Worm (Caenorhabditis elegans) whole organism, L2 larva: ENCODE results near the gene C34D4.4.

Experiments used
- C34F6.9 ChIP-seq: fragments of 150-350 bp; optimal IDR thresholded peaks from 2 replicates; lab custom pipeline; 2014; ENCODE audit warnings: missing biosample characterization, missing genetic modification characterization
- F13H6.1 ChIP-seq: sonication (generic microtip); optimal IDR thresholded peaks from 2 replicates; lab custom pipeline; 2016; ENCODE audit warnings: missing genetic modification characterization, missing compliant biosample characterization
- R02D3.7 ChIP-seq: fragments of 150-350 bp; optimal IDR thresholded peaks from 2 replicates; lab custom pipeline; 2014; ENCODE audit warnings: missing biosample characterization, missing genetic modification characterization
- Y55F3AM.14 ChIP-seq: fragments of 200-800 bp; sonication (Bioruptor generic); optimal IDR thresholded peaks from 2 replicates; lab custom pipeline; 2018; ENCODE audit warnings: mild to moderate bottlenecking, missing genetic modification characterization, missing compliant biosample characterization
- ZK546.5 ChIP-seq: sonication (generic microtip); optimal IDR thresholded peaks from 2 replicates; lab custom pipeline; 2017; ENCODE audit warnings: missing biosample characterization, missing genetic modification characterization
- alr-1 ChIP-seq: fragments of 150-350 bp; optimal IDR thresholded peaks from 2 replicates; lab custom pipeline; 2014; ENCODE audit warnings: missing biosample characterization, missing genetic modification characterization
- aly-2 ChIP-seq: fragments of 150-350 bp; optimal IDR thresholded peaks from 2 replicates; lab custom pipeline; 2014; ENCODE audit warnings: missing biosample characterization, missing genetic modification characterization
- ama-1 ChIP-seq: fragments of 150-350 bp; optimal IDR thresholded peaks from 2 replicates; lab custom pipeline; 2018; ENCODE audit warnings: inconsistent platforms
- blmp-1 ChIP-seq: sonication (generic microtip); optimal IDR thresholded peaks from 2 replicates; lab custom pipeline; 2017; ENCODE audit warnings: missing genetic modification characterization, mild to moderate bottlenecking, missing compliant biosample characterization, antibody characterized with exemption, moderate library complexity; ENCODE audit not compliant: insufficient read depth
- ceh-16 ChIP-seq: fragments of 150-350 bp; optimal IDR thresholded peaks from 2 replicates; lab custom pipeline; 2014; ENCODE audit warnings: missing biosample characterization, missing genetic modification characterization
- ceh-82 ChIP-seq: fragments of 150-350 bp; optimal IDR thresholded peaks from 2 replicates; lab custom pipeline; 2014; ENCODE audit warnings: missing biosample characterization, missing genetic modification characterization
- crh-2 ChIP-seq: sonication (generic microtip); optimal IDR thresholded peaks from 2 replicates; lab custom pipeline; 2017; ENCODE audit warnings: missing biosample characterization, missing genetic modification characterization
- dmd-4 ChIP-seq: sonication (generic microtip); optimal IDR thresholded peaks from 2 replicates; lab custom pipeline; 2017; ENCODE audit warnings: missing biosample characterization, missing genetic modification characterization
- egl-27 ChIP-seq: sonication (generic microtip); optimal IDR thresholded peaks from 3 replicates; lab custom pipeline; 2017; ENCODE audit warnings: missing biosample characterization, missing genetic modification reagents, missing genetic modification characterization
- elt-1 ChIP-seq: fragments of 150-350 bp; optimal IDR thresholded peaks from 2 replicates; lab custom pipeline; 2014; ENCODE audit warnings: missing biosample characterization, missing genetic modification characterization
- elt-3 ChIP-seq: sonication (generic microtip); optimal IDR thresholded peaks from 2 replicates; lab custom pipeline; 2017; ENCODE audit warnings: missing biosample characterization, missing genetic modification characterization
- fos-1 ChIP-seq: fragments of 150-350 bp; optimal IDR thresholded peaks from 2 replicates; lab custom pipeline; 2014; ENCODE audit warnings: missing biosample characterization, missing genetic modification characterization
- lin-11 ChIP-seq: fragments of 150-350 bp; sonication (generic microtip); optimal IDR thresholded peaks from 2 replicates; lab custom pipeline; 2014; ENCODE audit warnings: missing biosample characterization, missing genetic modification characterization, inconsistent platforms, mixed read lengths
- lin-13 ChIP-seq: fragments of 150-350 bp; optimal IDR thresholded peaks from 2 replicates; lab custom pipeline; 2014; ENCODE audit warnings: missing biosample characterization, missing genetic modification reagents, missing genetic modification characterization
- lin-39 ChIP-seq: fragments of 150-350 bp; optimal IDR thresholded peaks from 2 replicates; lab custom pipeline; 2014; ENCODE audit warnings: missing biosample characterization, missing genetic modification reagents, missing genetic modification characterization
- lsy-2 ChIP-seq, 2 experiments: fragments of 150-350 bp in 1 of 2; sonication (generic microtip) in 1 of 2; optimal IDR thresholded peaks; 2 replicates each; lab custom pipeline; 2014 to 2017; ENCODE audit warnings: missing biosample characterization in 2 of 2, missing genetic modification characterization in 2 of 2
- mab-5 ChIP-seq: fragments of 150-350 bp; optimal IDR thresholded peaks from 2 replicates; lab custom pipeline; 2014; ENCODE audit warnings: missing biosample characterization, missing genetic modification characterization
- mbf-1 ChIP-seq: sonication (generic microtip); optimal IDR thresholded peaks from 2 replicates; lab custom pipeline; 2017; ENCODE audit warnings: missing biosample characterization, missing genetic modification characterization
- mdl-1 ChIP-seq, 2 experiments: fragments of 150-350 bp in 1 of 2; sonication (generic microtip) in 1 of 2; optimal IDR thresholded peaks; 2 replicates each; lab custom pipeline; 2017; ENCODE audit warnings: missing biosample characterization in 2 of 2, missing genetic modification characterization in 2 of 2
- nhr-10 ChIP-seq: sonication (generic microtip); optimal IDR thresholded peaks from 2 replicates; lab custom pipeline; 2017; ENCODE audit warnings: missing biosample characterization, missing genetic modification characterization
- nhr-11 ChIP-seq: fragments of 150-350 bp; optimal IDR thresholded peaks from 2 replicates; lab custom pipeline; 2014; ENCODE audit warnings: missing biosample characterization, missing genetic modification characterization
- nhr-12 ChIP-seq: fragments of 150-350 bp; optimal IDR thresholded peaks from 2 replicates; lab custom pipeline; 2014; ENCODE audit warnings: missing biosample characterization, missing genetic modification characterization
- nhr-129 ChIP-seq: fragments of 150-350 bp; optimal IDR thresholded peaks from 2 replicates; lab custom pipeline; 2014; ENCODE audit warnings: missing biosample characterization, missing genetic modification characterization
- nhr-21 ChIP-seq: fragments of 150-350 bp; optimal IDR thresholded peaks from 2 replicates; lab custom pipeline; 2014; ENCODE audit warnings: missing biosample characterization, missing genetic modification characterization
- nhr-23 ChIP-seq: fragments of 150-350 bp; optimal IDR thresholded peaks from 2 replicates; lab custom pipeline; 2014; ENCODE audit warnings: missing biosample characterization, missing genetic modification reagents, missing genetic modification characterization
- nhr-237 ChIP-seq: fragments of 150-350 bp; optimal IDR thresholded peaks from 2 replicates; lab custom pipeline; 2014; ENCODE audit warnings: missing biosample characterization, missing genetic modification characterization
- nhr-25 ChIP-seq: fragments of 150-350 bp; sonication (generic microtip); optimal IDR thresholded peaks from 3 replicates; lab custom pipeline; 2014; ENCODE audit warnings: missing biosample characterization, missing genetic modification characterization
- nhr-6 ChIP-seq: fragments of 150-350 bp; optimal IDR thresholded peaks from 2 replicates; lab custom pipeline; 2014; ENCODE audit warnings: missing biosample characterization, missing genetic modification characterization
- peb-1 ChIP-seq: fragments of 150-350 bp; optimal IDR thresholded peaks from 2 replicates; lab custom pipeline; 2014; ENCODE audit warnings: missing biosample characterization, missing genetic modification characterization
- sem-4 ChIP-seq: fragments of 150-350 bp; optimal IDR thresholded peaks from 2 replicates; lab custom pipeline; 2014; ENCODE audit warnings: missing biosample characterization, missing genetic modification reagents, missing genetic modification characterization
- skn-1 ChIP-seq: sonication (generic microtip); optimal IDR thresholded peaks from 2 replicates; lab custom pipeline; 2017; ENCODE audit warnings: missing biosample characterization, missing genetic modification characterization
- sma-9 ChIP-seq, 2 experiments: fragments of 150-350 bp in 1 of 2; sonication (generic microtip) in 1 of 2; optimal IDR thresholded peaks; 2 replicates each; lab custom pipeline; 2014 to 2016; ENCODE audit warnings: missing genetic modification characterization in 2 of 2, mild to moderate bottlenecking in 1 of 2, missing biosample characterization in 1 of 2, missing compliant biosample characterization in 1 of 2, missing genetic modification reagents in 1 of 2, moderate library complexity in 1 of 2
- snpc-4 ChIP-seq: fragments of 150-350 bp; optimal IDR thresholded peaks from 2 replicates; lab custom pipeline; 2014; ENCODE audit warnings: missing biosample characterization, missing genetic modification characterization
- unc-39 ChIP-seq: fragments of 150-350 bp; optimal IDR thresholded peaks from 2 replicates; lab custom pipeline; 2014; ENCODE audit warnings: missing biosample characterization, missing genetic modification characterization
- unc-55 ChIP-seq: fragments of 150-350 bp; sonication (generic microtip); optimal IDR thresholded peaks from 3 replicates; lab custom pipeline; 2014; ENCODE audit warnings: missing biosample characterization, missing genetic modification reagents, missing genetic modification characterization
- unc-62 ChIP-seq: fragments of 150-350 bp; optimal IDR thresholded peaks from 2 replicates; lab custom pipeline; 2014; ENCODE audit warnings: missing biosample characterization, missing genetic modification reagents, missing genetic modification characterization
- zag-1 ChIP-seq: fragments of 150-350 bp; optimal IDR thresholded peaks from 2 replicates; lab custom pipeline; 2014; ENCODE audit warnings: missing biosample characterization, missing genetic modification characterization
- ztf-1 ChIP-seq: fragments of 200-800 bp; sonication (Bioruptor generic); conservative IDR thresholded peaks from 2 replicates; pipeline ENCODE4 v1.3.6; 2022; ENCODE audit warnings: missing genetic modification characterization, missing compliant biosample characterization
- ztf-11 ChIP-seq: sonication (generic microtip); optimal IDR thresholded peaks from 2 replicates; lab custom pipeline; 2017; ENCODE audit warnings: missing biosample characterization, missing genetic modification characterization
- ztf-4 ChIP-seq: fragments of 150-350 bp; optimal IDR thresholded peaks from 2 replicates; lab custom pipeline; 2014; ENCODE audit warnings: missing biosample characterization, missing genetic modification characterization

C34D4.4 gene

DNA sequence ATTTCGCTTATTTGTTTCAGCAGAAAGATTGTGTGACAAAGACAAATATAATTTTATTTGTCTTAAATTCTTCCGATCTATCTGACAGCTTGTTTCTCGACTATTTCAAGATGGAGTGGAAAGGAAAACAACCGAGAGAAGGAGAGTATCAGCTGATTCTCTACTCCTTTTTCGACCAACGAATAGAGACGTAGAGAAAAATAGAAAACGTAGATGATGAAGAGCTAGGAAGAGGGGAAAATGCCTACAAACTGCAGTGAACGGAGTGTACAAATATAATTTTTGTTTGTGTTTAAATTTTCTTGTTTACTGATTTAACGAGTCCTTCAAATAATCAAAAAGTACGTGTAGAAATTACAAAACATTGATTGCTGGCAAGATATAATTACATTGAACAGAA, 1.4 kb upstream of the C34D4.4 start:
- TF ChIP-seq peb-1 = no peak
- TF ChIP-seq ztf-4 = no peak
- TF ChIP-seq R02D3.7 (tag; lab: Kevin White, UChicago) = no peak
- no peak for TF ChIP-seq ZK546.5 (tag; lab: Kevin White, UChicago)
- no peak for TF ChIP-seq aly-2
- no peak for TF ChIP-seq ceh-16 (tag; lab: Kevin White, UChicago)
- peak; percentile 30 for TF ChIP-seq crh-2 (tag; lab: Kevin White, UChicago)
- no peak for TF ChIP-seq unc-62 (GFP tag; lab: Kevin White, UChicago)
- TF ChIP-seq nhr-129 = peak; percentile 61
- no peak for TF ChIP-seq unc-39 (tag; lab: Kevin White, UChicago)
- no peak for TF ChIP-seq sem-4 (tag; lab: Kevin White, UChicago)
- TF ChIP-seq lin-13 (GFP tag; lab: Kevin White, UChicago) = no peak
- no peak for TF ChIP-seq dmd-4 (tag; lab: Kevin White, UChicago)
- no peak for TF ChIP-seq mdl-1 (tag; optimal IDR thresholded peaks at IDR 0.05; lab: Kevin White, UChicago)
- no peak for TF ChIP-seq ama-1 (lab: Kevin White, UChicago)
- TF ChIP-seq nhr-6 (tag; lab: Kevin White, UChicago) = no peak
- no peak for TF ChIP-seq mbf-1 (tag; lab: Kevin White, UChicago)
- no peak for TF ChIP-seq elt-1 (tag; lab: Kevin White, UChicago)
- peak; percentile 56 for TF ChIP-seq C34F6.9 (tag; lab: Kevin White, UChicago)
- TF ChIP-seq Y55F3AM.14 = no peak
- peak; percentile 25 for TF ChIP-seq fos-1 (tag; lab: Kevin White, UChicago)
- TF ChIP-seq F13H6.1 (tag; lab: Kevin White, UChicago) = no peak
- no peak for TF ChIP-seq lin-39
- TF ChIP-seq nhr-237 (tag; lab: Kevin White, UChicago) = no peak
- TF ChIP-seq ceh-82 (tag; lab: Kevin White, UChicago) = no peak
- TF ChIP-seq alr-1 (tag; lab: Kevin White, UChicago) = no peak
- no peak for TF ChIP-seq nhr-23 (tag; lab: Kevin White, UChicago)
- no peak for TF ChIP-seq skn-1 (tag; lab: Kevin White, UChicago)
- TF ChIP-seq mab-5 (tag; lab: Kevin White, UChicago) = no peak
- TF ChIP-seq unc-55 = peak; percentile 51
- no peak for TF ChIP-seq zag-1 (tag; lab: Kevin White, UChicago)
- TF ChIP-seq lsy-2 (tag; optimal IDR thresholded peaks at IDR 0.05; lab: Kevin White, UChicago) = peak in 1 of 2 experiments; percentile 55
- no peak for TF ChIP-seq ztf-11
- TF ChIP-seq elt-3 (tag; lab: Kevin White, UChicago) = no peak
- no peak for TF ChIP-seq nhr-21 (tag; lab: Kevin White, UChicago)
- no peak for TF ChIP-seq blmp-1 (tag; lab: Kevin White, UChicago)
- TF ChIP-seq nhr-11 = no peak
- no peak for TF ChIP-seq nhr-10 (tag; lab: Kevin White, UChicago)
- no peak for TF ChIP-seq egl-27 (tag; lab: Kevin White, UChicago)
- no peak for TF ChIP-seq ztf-1
- TF ChIP-seq nhr-25 = no peak
- TF ChIP-seq nhr-12 (tag; lab: Kevin White, UChicago) = no peak
- no peak for TF ChIP-seq sma-9 (GFP tag; optimal IDR thresholded peaks at IDR 0.05; lab: Kevin White, UChicago)
- no peak for TF ChIP-seq sma-9 (tag; optimal IDR thresholded peaks at IDR 0.05; lab: Kevin White, UChicago)

DNA sequence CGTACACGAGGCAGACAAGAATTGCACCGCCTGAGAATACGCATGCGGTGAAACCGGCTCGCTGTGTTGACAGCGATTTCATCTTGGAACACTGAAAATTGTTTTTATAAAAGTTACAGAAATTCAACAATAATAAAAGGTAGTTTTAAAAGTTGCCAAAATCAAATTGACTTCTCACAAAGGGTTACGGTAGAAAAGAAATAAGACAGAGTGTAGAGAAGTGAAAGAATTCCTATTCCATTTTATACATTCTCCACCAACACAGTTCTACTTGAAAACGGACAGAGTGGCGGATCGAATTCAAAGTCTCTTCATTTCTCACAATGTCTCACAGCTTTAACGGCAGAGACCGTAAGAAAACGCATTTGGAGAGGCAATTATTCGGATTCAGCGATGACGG, 3.2 kb downstream of the C34D4.4 start, which contains the start of gene col-113:
TSS of gene col-113 (minus strand) at position 101 of the 400 bp plus-strand sequence.
- no peak for TF ChIP-seq nhr-11

DNA sequence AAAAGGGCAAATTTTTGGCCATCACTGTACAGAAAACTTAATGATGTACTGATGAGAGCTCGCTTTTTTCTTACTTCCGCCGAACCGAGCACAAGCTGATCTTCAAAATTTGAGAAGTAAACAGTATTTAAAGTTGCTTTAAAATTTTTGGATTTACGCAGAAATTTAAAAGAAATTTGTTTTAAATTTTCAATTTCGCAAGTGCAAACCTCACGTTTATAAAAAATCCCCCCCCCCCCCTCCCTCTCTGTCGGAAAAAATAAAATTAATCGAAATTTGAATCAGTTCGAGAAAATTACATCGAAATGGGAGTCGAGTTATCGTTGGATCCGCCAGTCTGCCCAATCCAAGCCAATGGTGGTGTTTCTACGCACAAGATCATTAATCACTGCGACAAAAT, 4.2 kb downstream of the C34D4.4 start, which contains the start of gene C34D4.3:
TSS of gene C34D4.3 (plus strand) at position 301 of the 400 bp plus-strand sequence.
- TF ChIP-seq lsy-2 (tag; optimal IDR thresholded peaks at IDR 0.05; lab: Kevin White, UChicago) (no peak), elt-1 (tag; lab: Kevin White, UChicago) (no peak), unc-62 (GFP tag; lab: Kevin White, UChicago) (no peak), ztf-1 (no peak), crh-2 (tag; lab: Kevin White, UChicago) (no peak), fos-1 (tag; lab: Kevin White, UChicago) (no peak), F13H6.1 (tag; lab: Kevin White, UChicago) (no peak), Y55F3AM.14 (no peak), nhr-25 (no peak), nhr-21 (tag; lab: Kevin White, UChicago) (no peak), lin-11 (tag; lab: Kevin White, UChicago) (no peak), ama-1 (lab: Kevin White, UChicago) (no peak), zag-1 (tag; lab: Kevin White, UChicago) (no peak), R02D3.7 (tag; lab: Kevin White, UChicago) (no peak), snpc-4 (tag; lab: Kevin White, UChicago) (no peak), C34F6.9 (tag; lab: Kevin White, UChicago) (no peak)
